Fruit fly (Drosophila melanogaster) whole organism, embryonic: ENCODE results near the gene CG14367.

Experiments used
- Adf1 ChIP-seq: fragments of 200-800 bp; sonication (Bioruptor generic); IDR thresholded peaks from 2 replicates; pipeline ENCODE4 v1.3.6; 2022; ENCODE audit warnings: missing biosample characterization, missing genetic modification characterization
- BtbVII ChIP-seq: fragments of 200-800 bp; sonication (Bioruptor generic); optimal IDR thresholded peaks from 3 replicates; lab custom pipeline; 2017; ENCODE audit warnings: missing biosample characterization, mild to moderate bottlenecking, missing genetic modification characterization
- CG10267 ChIP-seq: fragments of 200-800 bp; sonication (Bioruptor generic); optimal IDR thresholded peaks from 2 replicates; lab custom pipeline; 2018; ENCODE audit warnings: missing biosample characterization, mild to moderate bottlenecking, missing genetic modification characterization, moderate library complexity
- CG11504 ChIP-seq: fragments of 200-800 bp; sonication (Bioruptor generic); optimal IDR thresholded peaks from 3 replicates; lab custom pipeline; 2019; ENCODE audit warnings: missing biosample characterization, mild to moderate bottlenecking, missing genetic modification characterization, moderate library complexity
- CG11560 ChIP-seq: fragments of 200-800 bp; sonication (Bioruptor generic); IDR thresholded peaks from 3 replicates; pipeline ENCODE4 v1.3.6; 2022; ENCODE audit warnings: missing biosample characterization, missing genetic modification characterization
- CG14441 ChIP-seq: fragments of 200-800 bp; sonication (Bioruptor generic); IDR thresholded peaks from 2 replicates; pipeline ENCODE4 v1.3.6; 2022; ENCODE audit warnings: missing biosample characterization, missing genetic modification characterization
- CG17829 ChIP-seq: fragments of 200-800 bp; optimal IDR thresholded peaks from 2 replicates; lab custom pipeline; 2019; ENCODE audit warnings: missing biosample characterization, mild to moderate bottlenecking, missing genetic modification characterization, moderate library complexity
- CG18011 ChIP-seq: fragments of 200-800 bp; sonication (Bioruptor generic); optimal IDR thresholded peaks from 2 replicates; lab custom pipeline; 2017; ENCODE audit warnings: missing biosample characterization, missing genetic modification characterization, mild to moderate bottlenecking, moderate library complexity, missing genotype
- CG18262 ChIP-seq: fragments of 200-800 bp; optimal IDR thresholded peaks from 3 replicates; lab custom pipeline; 2019; ENCODE audit warnings: missing biosample characterization, mild to moderate bottlenecking, missing genetic modification characterization, moderate library complexity
- CG2116 ChIP-seq: fragments of 200-800 bp; sonication (Bioruptor generic); optimal IDR thresholded peaks from 3 replicates; lab custom pipeline; 2018; ENCODE audit warnings: missing biosample characterization, mild to moderate bottlenecking, missing genetic modification characterization
- CG2889 ChIP-seq: fragments of 200-800 bp; sonication (Bioruptor generic); IDR thresholded peaks from 3 replicates; pipeline ENCODE4 v1.3.6; 2022; ENCODE audit warnings: missing biosample characterization, missing genetic modification characterization
- CG3163 ChIP-seq: fragments of 200-800 bp; sonication (Bioruptor generic); optimal IDR thresholded peaks from 3 replicates; lab custom pipeline; 2016; ENCODE audit warnings: missing biosample characterization, missing genetic modification characterization
- CG4707 ChIP-seq: fragments of 200-800 bp; sonication (Bioruptor generic); optimal IDR thresholded peaks from 2 replicates; lab custom pipeline; 2018; ENCODE audit warnings: missing biosample characterization, mild to moderate bottlenecking, missing genetic modification characterization, moderate library complexity
- CG5180 ChIP-seq: fragments of 200-800 bp; sonication (Bioruptor generic); optimal IDR thresholded peaks from 3 replicates; lab custom pipeline; 2017; ENCODE audit warnings: missing biosample characterization, missing genetic modification characterization, mild to moderate bottlenecking, moderate library complexity, missing genetic modification reagents
- CG6654 ChIP-seq: fragments of 200-800 bp; sonication (Bioruptor generic); optimal IDR thresholded peaks from 2 replicates; lab custom pipeline; 2017; ENCODE audit warnings: missing biosample characterization, mild to moderate bottlenecking, missing genetic modification characterization
- CG7556 ChIP-seq: fragments of 200-800 bp; sonication (Bioruptor generic); optimal IDR thresholded peaks from 2 replicates; lab custom pipeline; 2017; ENCODE audit warnings: missing biosample characterization, mild to moderate bottlenecking, missing genetic modification characterization
- ERR ChIP-seq: fragments of 200-800 bp; sonication (Bioruptor generic); optimal IDR thresholded peaks from 2 replicates; lab custom pipeline; 2016; ENCODE audit warnings: missing biosample characterization, missing genetic modification characterization
- Ets97D ChIP-seq: fragments of 200-800 bp; sonication (Bioruptor generic); optimal IDR thresholded peaks from 3 replicates; lab custom pipeline; 2016; ENCODE audit warnings: missing biosample characterization, missing genetic modification characterization
- HHEX ChIP-seq: fragments of 200-800 bp; sonication (Bioruptor generic); optimal IDR thresholded peaks from 3 replicates; lab custom pipeline; 2017; ENCODE audit warnings: missing biosample characterization, mild to moderate bottlenecking, missing genetic modification characterization, missing genetic modification reagents
- Hmr ChIP-seq: fragments of 200-800 bp; sonication (Bioruptor generic); optimal IDR thresholded peaks from 3 replicates; lab custom pipeline; 2017; ENCODE audit warnings: mild to moderate bottlenecking, missing biosample characterization, missing genetic modification reagents, missing genetic modification characterization
- Hr51 ChIP-seq, 2 experiments: fragments of 200-800 bp; sonication (Bioruptor generic); optimal IDR thresholded peaks; 2 replicates in 1 of 2; 3 replicates in 1 of 2; lab custom pipeline; 2016 to 2018; ENCODE audit warnings: missing biosample characterization in 2 of 2, missing genetic modification characterization in 2 of 2, mild to moderate bottlenecking in 1 of 2, moderate library complexity in 1 of 2
- Hsf ChIP-seq: fragments of 200-800 bp; sonication (Bioruptor generic); optimal IDR thresholded peaks from 3 replicates; lab custom pipeline; 2016; ENCODE audit warnings: missing biosample characterization, missing genetic modification characterization
- Mrtf ChIP-seq: fragments of 200-800 bp; sonication (Bioruptor generic); IDR thresholded peaks from 3 replicates; pipeline ENCODE4 v1.3.6; 2022; ENCODE audit warnings: missing biosample characterization, missing genetic modification characterization
- NC2α ChIP-seq: fragments of 200-800 bp; sonication (Bioruptor generic); optimal IDR thresholded peaks from 2 replicates; lab custom pipeline; 2016; ENCODE audit warnings: missing biosample characterization, missing genetic modification characterization
- Side ChIP-seq: fragments of 200-800 bp; sonication (Bioruptor generic); optimal IDR thresholded peaks from 2 replicates; lab custom pipeline; 2016; ENCODE audit warnings: missing biosample characterization, missing genetic modification characterization
- Sin3A ChIP-seq: fragments of >200 bp; optimal IDR thresholded peaks from 2 replicates; lab custom pipeline; 2018
- Tbp ChIP-seq: fragments of >200 bp; optimal IDR thresholded peaks from 2 replicates; lab custom pipeline; 2018; ENCODE audit warnings: missing biosample characterization, missing genetic modification characterization
- YL-1 ChIP-seq: fragments of 200-800 bp; sonication (Bioruptor generic); optimal IDR thresholded peaks from 3 replicates; lab custom pipeline; 2017; ENCODE audit warnings: missing biosample characterization, mild to moderate bottlenecking, missing genetic modification characterization
- bcd ChIP-seq: fragments of 200-800 bp; sonication (Bioruptor generic); optimal IDR thresholded peaks from 2 replicates; lab custom pipeline; 2017; ENCODE audit warnings: missing biosample characterization, mild to moderate bottlenecking, missing genetic modification characterization
- bsh ChIP-seq, 2 experiments: fragments of 200-800 bp; sonication (Bioruptor generic); optimal IDR thresholded peaks; 2 replicates each; lab custom pipeline; 2017 to 2018; ENCODE audit warnings: mild to moderate bottlenecking in 2 of 2, missing biosample characterization in 2 of 2, missing genetic modification characterization in 2 of 2, moderate library complexity in 1 of 2
- btn ChIP-seq: fragments of 200-800 bp; sonication (Bioruptor generic); optimal IDR thresholded peaks from 2 replicates; lab custom pipeline; 2016; ENCODE audit warnings: missing biosample characterization, missing genetic modification characterization
- cg ChIP-seq: fragments of 200-800 bp; sonication (Bioruptor generic); optimal IDR thresholded peaks from 3 replicates; lab custom pipeline; 2019; ENCODE audit warnings: missing biosample characterization, mild to moderate bottlenecking, missing genetic modification characterization, moderate library complexity
- crc ChIP-seq: fragments of 200-800 bp; sonication (Bioruptor generic); optimal IDR thresholded peaks from 2 replicates; lab custom pipeline; 2016; ENCODE audit warnings: missing biosample characterization, missing genetic modification characterization
- croc ChIP-seq: fragments of 200-800 bp; sonication (Bioruptor generic); conservative IDR thresholded peaks from 3 replicates; pipeline ENCODE4 v1.3.6; 2022; ENCODE audit warnings: missing biosample characterization, missing genetic modification characterization
- gem ChIP-seq: fragments of 200-800 bp; sonication (Bioruptor generic); optimal IDR thresholded peaks from 2 replicates; lab custom pipeline; 2019; ENCODE audit warnings: missing biosample characterization, mild to moderate bottlenecking, missing genetic modification characterization, moderate library complexity
- grau ChIP-seq: fragments of 200-800 bp; optimal IDR thresholded peaks from 3 replicates; lab custom pipeline; 2019; ENCODE audit warnings: missing biosample characterization, mild to moderate bottlenecking, missing genetic modification characterization, moderate library complexity
- lab ChIP-seq: fragments of 200-800 bp; sonication (Bioruptor generic); optimal IDR thresholded peaks from 3 replicates; lab custom pipeline; 2017; ENCODE audit warnings: missing biosample characterization, missing genetic modification characterization, mild to moderate bottlenecking, moderate library complexity, missing genetic modification reagents
- lmd ChIP-seq: fragments of 200-800 bp; sonication (Bioruptor generic); IDR thresholded peaks from 2 replicates; pipeline ENCODE4 v1.3.6; 2022; ENCODE audit warnings: missing biosample characterization, missing genetic modification characterization
- mam ChIP-seq: fragments of 200-800 bp; sonication (Bioruptor generic); optimal IDR thresholded peaks from 3 replicates; lab custom pipeline; 2016; ENCODE audit warnings: missing biosample characterization, missing genetic modification characterization
- mirr ChIP-seq: fragments of 200-800 bp; sonication (Bioruptor generic); optimal IDR thresholded peaks from 3 replicates; lab custom pipeline; 2018; ENCODE audit warnings: missing biosample characterization, mild to moderate bottlenecking, missing genetic modification characterization
- nom ChIP-seq: fragments of 200-800 bp; sonication (Bioruptor generic); optimal IDR thresholded peaks from 2 replicates; lab custom pipeline; 2017; ENCODE audit warnings: missing biosample characterization, missing genetic modification characterization, mild to moderate bottlenecking, moderate library complexity, missing genetic modification reagents
- pum ChIP-seq: fragments of 200-800 bp; sonication (Bioruptor generic); optimal IDR thresholded peaks from 2 replicates; lab custom pipeline; 2016; ENCODE audit warnings: missing biosample characterization, missing genetic modification characterization
- pzg ChIP-seq: fragments of 200-800 bp; sonication (Bioruptor generic); optimal IDR thresholded peaks from 3 replicates; lab custom pipeline; 2018; ENCODE audit warnings: missing biosample characterization, mild to moderate bottlenecking, missing genetic modification characterization, moderate library complexity
- ro ChIP-seq: fragments of 200-800 bp; sonication (Bioruptor generic); IDR thresholded peaks from 2 replicates; pipeline ENCODE4 v1.3.6; 2022; ENCODE audit warnings: missing biosample characterization, missing genetic modification characterization
- row ChIP-seq: fragments of 200-800 bp; sonication (Bioruptor generic); IDR thresholded peaks from 3 replicates; pipeline ENCODE4 v1.3.6; 2022; ENCODE audit warnings: missing biosample characterization, missing genetic modification characterization
- schlank ChIP-seq: fragments of 200-800 bp; sonication (Bioruptor generic); optimal IDR thresholded peaks from 2 replicates; lab custom pipeline; 2018; ENCODE audit warnings: missing biosample characterization, mild to moderate bottlenecking, missing genetic modification characterization
- scrt ChIP-seq: fragments of 200-800 bp; sonication (Bioruptor generic); optimal IDR thresholded peaks from 2 replicates; lab custom pipeline; 2018; ENCODE audit warnings: missing biosample characterization, mild to moderate bottlenecking, missing genetic modification characterization, moderate library complexity
- vvl ChIP-seq: fragments of 200-800 bp; sonication (Bioruptor generic); IDR thresholded peaks from 2 replicates; pipeline ENCODE4 v1.3.6; 2022; ENCODE audit warnings: missing biosample characterization, missing genetic modification characterization
- z ChIP-seq: fragments of 200-800 bp; sonication (Bioruptor generic); IDR thresholded peaks from 3 replicates; pipeline ENCODE4 v1.3.6; 2022; ENCODE audit warnings: missing biosample characterization, missing genetic modification characterization

CG14367 gene

dm6 chr3R:13683624-13684568, 10.0 kb upstream of the CG14367 start, which contains the start of gene flfl (continued):
- no peak for TF ChIP-seq CG4707 (GFP tag; lab: Kevin White, UChicago)
- peak; percentile 91 for TF ChIP-seq pzg (GFP tag; lab: Kevin White, UChicago)
- TF ChIP-seq Hsf (GFP tag; lab: Kevin White, UChicago) = peak; percentile 0
- TF ChIP-seq ro = no peak
- TF ChIP-seq CG2889 (GFP tag; lab: Robert Waterston, UW) = no peak
- no peak for TF ChIP-seq row (GFP tag; lab: Robert Waterston, UW)
- peak; percentile 13 for TF ChIP-seq pum
- no peak for TF ChIP-seq croc
- TF ChIP-seq lmd (GFP tag; lab: Robert Waterston, UW) = no peak
- TF ChIP-seq CG14441 (GFP tag; lab: Robert Waterston, UW) = no peak
- no peak for TF ChIP-seq gem
- peak; percentile 66 for TF ChIP-seq nom (GFP tag; lab: Kevin White, UChicago)
- TF ChIP-seq Ets97D (GFP tag; lab: Kevin White, UChicago) = peak; percentile 80
- no peak for TF ChIP-seq NC2α
- TF ChIP-seq CG2116 (GFP tag; lab: Kevin White, UChicago) = peak; percentile 98
- peak; percentile 52 for TF ChIP-seq Hmr (GFP tag; lab: Kevin White, UChicago)
- TF ChIP-seq YL-1 (GFP tag; lab: Kevin White, UChicago) = peak; percentile 72
- TF ChIP-seq CG6654 (GFP tag; lab: Kevin White, UChicago) = no peak
- TF ChIP-seq lab (GFP tag; lab: Kevin White, UChicago) = peak; percentile 35
- TF ChIP-seq z = no peak
- TF ChIP-seq mirr (GFP tag; lab: Kevin White, UChicago) = no peak
- TF ChIP-seq CG10267 (tag; lab: Kevin White, UChicago) = peak; percentile 82
- TF ChIP-seq scrt (GFP tag; lab: Kevin White, UChicago) = peak; percentile 14
- TF ChIP-seq CG17829 = peak; percentile 17
- no peak for TF ChIP-seq schlank
- TF ChIP-seq crc (GFP tag; lab: Kevin White, UChicago) = no peak
- peak; percentile 26 for TF ChIP-seq CG11504
- peak; percentile 35 for TF ChIP-seq mam (GFP tag; lab: Kevin White, UChicago)
- TF ChIP-seq vvl (GFP tag; lab: Robert Waterston, UW) = no peak
- no peak for TF ChIP-seq Adf1 (GFP tag; lab: Robert Waterston, UW)
- peak in 1 of 2 experiments; percentile 26 for TF ChIP-seq Hr51 (GFP tag; optimal IDR thresholded peaks at IDR 0.05; lab: Kevin White, UChicago)
- TF ChIP-seq cg (GFP tag; lab: Kevin White, UChicago) = peak; percentile 99
- TF ChIP-seq Tbp (GFP tag; lab: Kevin White, UChicago) = peak; percentile 5
- no peak for TF ChIP-seq Mrtf
- TF ChIP-seq btn (GFP tag; lab: Kevin White, UChicago) = peak; percentile 6
- peak in 1 of 2 experiments; percentile 4 for TF ChIP-seq bsh (GFP tag; optimal IDR thresholded peaks at IDR 0.05; lab: Kevin White, UChicago)
- TF ChIP-seq CG7556 = peak; percentile 9
- no peak for TF ChIP-seq CG11560 (tag; lab: Robert Waterston, UW)
- TF ChIP-seq BtbVII (GFP tag; lab: Kevin White, UChicago) = peak; percentile 19
- peak; percentile 98 for TF ChIP-seq Sin3A
- TF ChIP-seq CG18262 = no peak
- TF ChIP-seq ERR (GFP tag; lab: Kevin White, UChicago) = peak; percentile 50
- no peak for TF ChIP-seq grau (tag; lab: Kevin White, UChicago)
- TF ChIP-seq bcd (GFP tag; lab: Kevin White, UChicago) = peak; percentile 29
- peak; percentile 3 for TF ChIP-seq HHEX (GFP tag; lab: Kevin White, UChicago)
- TF ChIP-seq CG5180 (GFP tag; lab: Kevin White, UChicago) = peak; percentile 0
- peak; percentile 21 for TF ChIP-seq CG18011 (GFP tag; lab: Kevin White, UChicago)
- TF ChIP-seq Side (GFP tag; lab: Kevin White, UChicago) = peak; percentile 4
- TF ChIP-seq CG3163 (GFP tag; lab: Kevin White, UChicago) = peak; percentile 39
